Worm (Caenorhabditis elegans): ENCODE data around the gene mpst-7.

mpst-7 gene

DNA sequence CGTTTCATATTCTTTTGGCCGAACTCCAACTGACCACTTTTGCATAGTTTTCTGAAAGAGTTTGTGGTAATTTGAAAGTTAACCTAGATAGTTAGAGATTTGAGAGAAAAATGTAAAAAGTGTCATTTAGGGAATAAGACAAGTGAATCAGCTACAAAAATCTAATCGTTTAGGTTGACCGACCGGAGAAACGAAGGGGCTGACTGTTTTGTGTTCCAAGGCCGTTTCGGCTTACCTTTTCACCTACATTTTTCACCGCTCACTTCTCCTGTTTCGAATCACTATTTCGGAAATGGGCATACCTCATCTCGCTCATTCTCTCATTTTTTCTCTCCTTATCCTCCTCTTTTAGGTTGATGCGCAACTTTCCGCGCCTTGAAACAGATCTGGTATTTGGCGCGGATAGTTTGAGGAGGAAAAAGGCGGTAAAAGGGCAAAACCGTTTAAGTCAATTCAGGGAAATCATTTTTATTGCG is at the start of gene mpst-7:
TSS of gene mpst-7 (minus strand) at position 51 of the 476 bp plus-strand sequence.
- TF ChIP-seq nhr-25 (tag; optimal IDR thresholded peaks at IDR 0.05) (peak; percentile 20), C34F6.9 (tag; optimal IDR thresholded peaks at IDR 0.05) (no peak), mbf-1 (tag; optimal IDR thresholded peaks at IDR 0.05) (no peak), ama-1 (optimal IDR thresholded peaks at IDR 0.05) (no peak), unc-55 (GFP tag; optimal IDR thresholded peaks at IDR 0.05) (no peak), dmd-4 (tag; optimal IDR thresholded peaks at IDR 0.05) (no peak), Y55F3AM.14 (GFP tag; optimal IDR thresholded peaks at IDR 0.05) (no peak), nhr-21 (tag; optimal IDR thresholded peaks at IDR 0.05) (no peak), fos-1 (tag; optimal IDR thresholded peaks at IDR 0.05) (peak; percentile 35), lin-13 (GFP tag; optimal IDR thresholded peaks at IDR 0.05) (no peak)

DNA sequence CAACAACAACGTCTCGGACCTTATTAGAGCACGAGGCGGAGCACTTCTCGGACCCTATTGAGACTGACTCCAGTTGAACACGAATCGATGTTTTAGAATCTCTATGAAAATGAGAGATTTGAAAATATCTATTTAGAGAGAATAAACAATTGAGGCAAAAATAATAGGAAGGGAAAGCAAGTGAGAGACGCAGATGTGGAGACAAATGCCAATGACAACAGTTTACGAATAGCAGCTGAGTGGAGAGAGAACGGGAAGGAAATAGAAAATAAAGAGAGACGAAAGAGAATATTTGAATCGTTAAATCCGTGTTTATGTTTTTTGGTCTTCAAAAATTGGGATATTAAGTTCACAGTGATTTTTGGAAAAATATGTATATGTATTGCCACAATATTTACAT is 48.9 kb upstream of the mpst-7 start:
- TF ChIP-seq ztf-11 (tag; optimal IDR thresholded peaks at IDR 0.05) (no peak), aly-2 (tag; optimal IDR thresholded peaks at IDR 0.05) (no peak), ceh-82 (tag; optimal IDR thresholded peaks at IDR 0.05) (no peak), nhr-10 (tag; optimal IDR thresholded peaks at IDR 0.05) (no peak), lin-39 (tag; optimal IDR thresholded peaks at IDR 0.05) (no peak), nhr-25 (tag; optimal IDR thresholded peaks at IDR 0.05) (no peak), blmp-1 (tag; optimal IDR thresholded peaks at IDR 0.05; ENCODE audit: insufficient read depth) (peak; percentile 39), ztf-4 (tag; optimal IDR thresholded peaks at IDR 0.05) (no peak), dmd-4 (tag; optimal IDR thresholded peaks at IDR 0.05) (no peak), nhr-23 (tag; optimal IDR thresholded peaks at IDR 0.05) (no peak), lin-13 (GFP tag; optimal IDR thresholded peaks at IDR 0.05) (peak; percentile 21), C34F6.9 (tag; optimal IDR thresholded peaks at IDR 0.05) (peak; percentile 57), snpc-4 (tag; optimal IDR thresholded peaks at IDR 0.05) (no peak), unc-55 (GFP tag; optimal IDR thresholded peaks at IDR 0.05) (peak; percentile 32), Y55F3AM.14 (GFP tag; optimal IDR thresholded peaks at IDR 0.05) (no peak), nhr-129 (tag; optimal IDR thresholded peaks at IDR 0.05) (peak; percentile 37), F13H6.1 (tag; optimal IDR thresholded peaks at IDR 0.05) (peak; percentile 7), lin-11 (tag; optimal IDR thresholded peaks at IDR 0.05) (no peak), nhr-237 (tag; optimal IDR thresholded peaks at IDR 0.05) (no peak), mab-5 (tag; optimal IDR thresholded peaks at IDR 0.05) (no peak), ceh-16 (tag; optimal IDR thresholded peaks at IDR 0.05) (no peak), sma-3 (GFP tag; optimal IDR thresholded peaks at IDR 0.05) (no peak), mdl-1 (tag; optimal IDR thresholded peaks at IDR 0.05) (no peak), gmeb-1 (tag; optimal IDR thresholded peaks at IDR 0.05) (no peak), lsy-2 (tag; optimal IDR thresholded peaks at IDR 0.05) (peak in 1 of 2 experiments; percentile 49), nhr-21 (tag; optimal IDR thresholded peaks at IDR 0.05) (no peak), ZK546.5 (tag; optimal IDR thresholded peaks at IDR 0.05) (no peak), R02D3.7 (tag; optimal IDR thresholded peaks at IDR 0.05) (no peak), peb-1 (tag; optimal IDR thresholded peaks at IDR 0.05) (no peak), crh-2 (tag; optimal IDR thresholded peaks at IDR 0.05) (peak; percentile 49), sma-9 (GFP tag; optimal IDR thresholded peaks at IDR 0.05) (no peak), sma-9 (tag; optimal IDR thresholded peaks at IDR 0.05) (no peak)

DNA sequence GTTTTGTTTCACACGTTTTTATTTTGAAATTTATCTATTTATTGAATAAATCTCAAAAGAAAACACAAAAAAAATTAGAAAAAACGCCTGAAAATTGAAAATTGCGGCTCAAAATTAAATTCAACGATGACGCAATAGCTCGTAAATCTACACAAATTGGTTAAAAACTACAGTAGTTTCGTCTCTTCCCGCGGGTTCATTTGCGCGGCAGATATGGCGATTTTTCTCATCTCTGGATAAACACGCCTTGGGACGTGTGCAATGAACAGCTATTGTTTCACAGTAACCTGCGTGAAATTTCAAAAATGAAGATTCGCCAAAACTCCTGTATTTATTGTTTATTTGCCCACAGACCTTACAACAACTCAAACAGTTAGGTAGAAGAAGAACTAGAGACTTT is 48.3 kb upstream of the mpst-7 start:
- no peak for TF ChIP-seq mab-5 (tag; optimal IDR thresholded peaks at IDR 0.05)
- no peak for TF ChIP-seq nhr-12 (tag; optimal IDR thresholded peaks at IDR 0.05)
- no peak for TF ChIP-seq gmeb-1 (tag; optimal IDR thresholded peaks at IDR 0.05)
- no peak for TF ChIP-seq alr-1 (tag; optimal IDR thresholded peaks at IDR 0.05)
- TF ChIP-seq blmp-1 (tag; optimal IDR thresholded peaks at IDR 0.05; ENCODE audit: insufficient read depth), result no peak
- TF ChIP-seq ceh-82 (tag; optimal IDR thresholded peaks at IDR 0.05), result no peak
- no peak for TF ChIP-seq unc-55 (GFP tag; optimal IDR thresholded peaks at IDR 0.05)
- TF ChIP-seq aly-2 (tag; optimal IDR thresholded peaks at IDR 0.05), result no peak
- no peak for TF ChIP-seq ztf-4 (tag; optimal IDR thresholded peaks at IDR 0.05)
- no peak for TF ChIP-seq ama-1 (optimal IDR thresholded peaks at IDR 0.05)
- TF ChIP-seq ceh-16 (tag; optimal IDR thresholded peaks at IDR 0.05), result no peak
- no peak for TF ChIP-seq lsy-2 (tag; optimal IDR thresholded peaks at IDR 0.05)
- TF ChIP-seq F13H6.1 (tag; optimal IDR thresholded peaks at IDR 0.05), result no peak
- no peak for TF ChIP-seq ztf-1 (GFP tag; conservative IDR thresholded peaks at IDR 0.05)
- no peak for TF ChIP-seq skn-1 (tag; optimal IDR thresholded peaks at IDR 0.05)
- TF ChIP-seq crh-2 (tag; optimal IDR thresholded peaks at IDR 0.05), result no peak
- TF ChIP-seq R02D3.7 (tag; optimal IDR thresholded peaks at IDR 0.05), result no peak
- TF ChIP-seq nhr-237 (tag; optimal IDR thresholded peaks at IDR 0.05), result no peak
- no peak for TF ChIP-seq unc-62 (GFP tag; optimal IDR thresholded peaks at IDR 0.05)
